Worm (Caenorhabditis elegans) whole organism, L4/young adult: ENCODE measurements around the gene T27A10.5.

Experiments used
- W03F9.2 ChIP-seq: fragments of 150-350 bp; optimal IDR thresholded peaks from 2 replicates; lab custom pipeline; 2014; ENCODE audit warnings: missing biosample characterization, missing genetic modification characterization
- him-1 ChIP-seq: sonication (generic microtip); optimal IDR thresholded peaks from 2 replicates; lab custom pipeline; 2016; ENCODE audit warnings: missing genotype, missing genetic modification reagents, missing genetic modification characterization, missing compliant biosample characterization

DNA sequence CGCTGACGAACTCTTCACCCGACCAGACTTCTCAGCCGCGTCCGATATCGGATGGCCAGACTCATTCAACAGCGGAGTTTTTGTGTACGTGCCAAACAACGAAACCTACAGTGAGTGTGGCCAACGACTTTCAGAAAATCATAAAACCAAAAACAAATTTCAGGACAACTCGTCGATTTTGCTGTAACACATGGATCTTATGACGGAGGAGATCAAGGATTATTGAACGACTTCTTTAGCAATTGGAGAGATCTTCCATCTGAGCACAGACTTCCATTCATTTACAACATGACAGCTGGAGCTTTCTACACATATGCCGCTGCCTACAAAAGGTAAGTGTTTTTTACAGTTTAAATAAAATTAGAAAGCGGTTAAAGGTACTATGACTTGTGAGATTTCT is 35.3 kb downstream of the T27A10.5 start:
- TF ChIP-seq W03F9.2, result no peak
- TF ChIP-seq him-1 (tag; lab: Kevin White, UChicago), result no peak
